Fruit fly (Drosophila melanogaster) whole organism, wandering third instar larva: ENCODE data around the gene Zip102B.

Source experiments
- HLH106 ChIP-seq: fragments of 200-800 bp; optimal IDR thresholded peaks from 3 replicates; lab custom pipeline; 2019; ENCODE audit warnings: missing biosample characterization, mild to moderate bottlenecking, missing genetic modification characterization, moderate library complexity
- Jra ChIP-seq: sonication (Bioruptor generic); optimal IDR thresholded peaks from 2 replicates; lab custom pipeline; 2016; ENCODE audit warnings: missing biosample characterization, missing genetic modification characterization
- br ChIP-seq: fragments of 200-800 bp; sonication (Bioruptor generic); optimal IDR thresholded peaks from 2 replicates; lab custom pipeline; 2016; ENCODE audit warnings: missing biosample characterization, missing genetic modification characterization
- dsf ChIP-seq: sonication (Bioruptor generic); optimal IDR thresholded peaks from 2 replicates; lab custom pipeline; 2016; ENCODE audit warnings: missing biosample characterization, missing genetic modification characterization, borderline replicate concordance
- ey ChIP-seq: fragments of 200-800 bp; sonication (Bioruptor generic); optimal IDR thresholded peaks from 2 replicates; lab custom pipeline; 2016; ENCODE audit warnings: missing biosample characterization, missing genetic modification characterization
- fru ChIP-seq: fragments of 200-800 bp; sonication (Bioruptor generic); optimal IDR thresholded peaks from 3 replicates; lab custom pipeline; 2016; ENCODE audit warnings: missing biosample characterization, mild to moderate bottlenecking, missing genetic modification characterization
- h ChIP-seq: fragments of 200-800 bp; sonication (Bioruptor generic); optimal IDR thresholded peaks from 3 replicates; lab custom pipeline; 2016; ENCODE audit warnings: missing biosample characterization, mild to moderate bottlenecking, missing genetic modification characterization
- pan ChIP-seq: fragments of >200 bp; optimal IDR thresholded peaks from 2 replicates; lab custom pipeline; 2017
- rgr ChIP-seq: fragments of 200-800 bp; sonication (Bioruptor generic); optimal IDR thresholded peaks from 3 replicates; lab custom pipeline; 2016; ENCODE audit warnings: missing biosample characterization, mild to moderate bottlenecking, missing genetic modification characterization

dm6 chr4:307931-308330 lies 6.0 kb downstream of the Zip102B start, which contains the start of gene Rad23:
- TF ChIP-seq Jra: no peak
- no peak for TF ChIP-seq br (GFP tag; lab: Kevin White, UChicago)
- TF ChIP-seq HLH106 (tag; lab: Kevin White, UChicago): no peak
- TF ChIP-seq dsf (GFP tag; lab: Kevin White, UChicago): no peak
- no peak for TF ChIP-seq ey
- TF ChIP-seq h (GFP tag; lab: Kevin White, UChicago): no peak
- TF ChIP-seq fru (GFP tag; lab: Kevin White, UChicago): no peak
- no peak for TF ChIP-seq rgr
- no peak for TF ChIP-seq pan (lab: Kevin White, UChicago)
